Fruit fly (Drosophila melanogaster) whole organism, embryonic: ENCODE data around the gene CG10959.

Experiments used
- Antp ChIP-seq: fragments of 200-800 bp; sonication (Bioruptor generic); optimal IDR thresholded peaks from 3 replicates; lab custom pipeline; 2016; ENCODE audit warnings: missing biosample characterization, missing genetic modification characterization
- Atf-2 ChIP-seq: fragments of 200-800 bp; sonication (Bioruptor generic); optimal IDR thresholded peaks from 2 replicates; lab custom pipeline; 2016; ENCODE audit warnings: missing biosample characterization, missing genetic modification characterization
- CG10979 ChIP-seq: fragments of 200-800 bp; sonication (Bioruptor generic); optimal IDR thresholded peaks from 2 replicates; lab custom pipeline; 2018; ENCODE audit warnings: missing biosample characterization, mild to moderate bottlenecking, missing genetic modification characterization, moderate library complexity
- CG11247 ChIP-seq: fragments of 200-800 bp; sonication (Bioruptor generic); IDR thresholded peaks from 2 replicates; pipeline ENCODE4 v1.3.6; 2022; ENCODE audit warnings: missing biosample characterization, missing genetic modification characterization
- CG11456 ChIP-seq: fragments of 200-800 bp; sonication (Bioruptor generic); IDR thresholded peaks from 3 replicates; pipeline ENCODE4 v1.3.6; 2022; ENCODE audit warnings: missing biosample characterization, missing genetic modification characterization
- CG11696 ChIP-seq: fragments of 200-800 bp; sonication (Bioruptor generic); IDR thresholded peaks from 2 replicates; pipeline ENCODE4 v1.3.6; 2022; ENCODE audit warnings: missing biosample characterization, missing genetic modification characterization
- CG12299 ChIP-seq: fragments of 200-800 bp; sonication (Bioruptor generic); optimal IDR thresholded peaks from 2 replicates; lab custom pipeline; 2018; ENCODE audit warnings: missing biosample characterization, mild to moderate bottlenecking, missing genetic modification characterization
- CG14441 ChIP-seq: fragments of 200-800 bp; sonication (Bioruptor generic); IDR thresholded peaks from 2 replicates; pipeline ENCODE4 v1.3.6; 2022; ENCODE audit warnings: missing biosample characterization, missing genetic modification characterization
- CG17385 ChIP-seq: fragments of 200-800 bp; sonication (Bioruptor generic); optimal IDR thresholded peaks from 3 replicates; lab custom pipeline; 2018; ENCODE audit warnings: missing biosample characterization, mild to moderate bottlenecking, missing genetic modification characterization
- CG17829 ChIP-seq: fragments of 200-800 bp; optimal IDR thresholded peaks from 2 replicates; lab custom pipeline; 2019; ENCODE audit warnings: missing biosample characterization, mild to moderate bottlenecking, missing genetic modification characterization, moderate library complexity
- CG18011 ChIP-seq: fragments of 200-800 bp; sonication (Bioruptor generic); optimal IDR thresholded peaks from 2 replicates; lab custom pipeline; 2017; ENCODE audit warnings: missing biosample characterization, missing genetic modification characterization, mild to moderate bottlenecking, moderate library complexity, missing genotype
- CG2116 ChIP-seq: fragments of 200-800 bp; sonication (Bioruptor generic); optimal IDR thresholded peaks from 3 replicates; lab custom pipeline; 2018; ENCODE audit warnings: missing biosample characterization, mild to moderate bottlenecking, missing genetic modification characterization
- CG31224 ChIP-seq: fragments of 200-800 bp; sonication (Bioruptor generic); IDR thresholded peaks from 2 replicates; pipeline ENCODE4 v1.3.6; 2022; ENCODE audit warnings: missing biosample characterization, missing genetic modification characterization
- CG3847 ChIP-seq: fragments of 200-800 bp; sonication (Bioruptor generic); IDR thresholded peaks from 2 replicates; pipeline ENCODE4 v1.3.6; 2022; ENCODE audit warnings: missing biosample characterization, missing genetic modification characterization
- CG42726 ChIP-seq: fragments of 200-800 bp; sonication (Bioruptor generic); IDR thresholded peaks from 2 replicates; pipeline ENCODE4 v1.3.6; 2022; ENCODE audit warnings: missing biosample characterization, missing genetic modification characterization; ENCODE audit not compliant: partially characterized antibody
- CG6765 ChIP-seq: fragments of 200-800 bp; sonication (Bioruptor generic); optimal IDR thresholded peaks from 3 replicates; lab custom pipeline; 2017; ENCODE audit warnings: missing biosample characterization, mild to moderate bottlenecking, missing genetic modification characterization
- CG8290 ChIP-seq, 3 experiments: fragments of 200-800 bp; sonication (Bioruptor generic); optimal IDR thresholded peaks; 2 replicates each; lab custom pipeline; 2016 to 2019; ENCODE audit warnings: missing biosample characterization in 3 of 3, missing genetic modification characterization in 3 of 3, mild to moderate bottlenecking in 2 of 3, moderate library complexity in 1 of 3
- CG9215 ChIP-seq: fragments of 200-800 bp; sonication (Bioruptor generic); IDR thresholded peaks from 2 replicates; pipeline ENCODE4 v1.3.6; 2022; ENCODE audit warnings: missing biosample characterization, missing genetic modification characterization
- CG9932 ChIP-seq: fragments of 200-800 bp; sonication (Bioruptor generic); IDR thresholded peaks from 2 replicates; pipeline ENCODE4 v1.3.6; 2022; ENCODE audit warnings: missing biosample characterization, missing genetic modification characterization
- Dip3 ChIP-seq: fragments of 200-800 bp; sonication (Bioruptor generic); optimal IDR thresholded peaks from 3 replicates; lab custom pipeline; 2016; ENCODE audit warnings: missing biosample characterization, missing genetic modification characterization
- E2f2 ChIP-seq: fragments of 200-800 bp; sonication (Bioruptor generic); IDR thresholded peaks from 2 replicates; pipeline ENCODE4 v1.3.6; 2022; ENCODE audit warnings: missing biosample characterization, missing genetic modification characterization
- ERR ChIP-seq: fragments of 200-800 bp; sonication (Bioruptor generic); optimal IDR thresholded peaks from 2 replicates; lab custom pipeline; 2016; ENCODE audit warnings: missing biosample characterization, missing genetic modification characterization
- Elba2 ChIP-seq: fragments of 200-800 bp; sonication (Bioruptor generic); optimal IDR thresholded peaks from 3 replicates; lab custom pipeline; 2016; ENCODE audit warnings: missing biosample characterization, missing genetic modification characterization
- Jarid2 ChIP-seq: fragments of 200-800 bp; sonication (Bioruptor generic); optimal IDR thresholded peaks from 3 replicates; lab custom pipeline; 2017; ENCODE audit warnings: mild to moderate bottlenecking, missing biosample characterization, missing genetic modification reagents, missing genetic modification characterization
- MESR4 ChIP-seq: fragments of 200-800 bp; sonication (Bioruptor generic); optimal IDR thresholded peaks from 2 replicates; lab custom pipeline; 2018; ENCODE audit warnings: missing biosample characterization, mild to moderate bottlenecking, missing genetic modification characterization, moderate library complexity
- Meics ChIP-seq: fragments of 200-800 bp; sonication (Bioruptor generic); optimal IDR thresholded peaks from 2 replicates; lab custom pipeline; 2017; ENCODE audit warnings: missing biosample characterization, mild to moderate bottlenecking, missing genetic modification characterization
- Mrtf ChIP-seq: fragments of 200-800 bp; sonication (Bioruptor generic); IDR thresholded peaks from 3 replicates; pipeline ENCODE4 v1.3.6; 2022; ENCODE audit warnings: missing biosample characterization, missing genetic modification characterization
- NFAT ChIP-seq: fragments of 200-800 bp; sonication (Bioruptor generic); IDR thresholded peaks from 2 replicates; pipeline ENCODE4 v1.3.6; 2022; ENCODE audit warnings: missing biosample characterization, missing genetic modification characterization
- Nf-YC ChIP-seq: fragments of 200-800 bp; optimal IDR thresholded peaks from 3 replicates; lab custom pipeline; 2019; ENCODE audit warnings: missing biosample characterization, mild to moderate bottlenecking, missing genetic modification characterization, moderate library complexity
- PHDP ChIP-seq: fragments of 200-800 bp; sonication (Bioruptor generic); optimal IDR thresholded peaks from 3 replicates; lab custom pipeline; 2018; ENCODE audit warnings: missing biosample characterization, mild to moderate bottlenecking, missing genetic modification characterization, moderate library complexity
- Poxn ChIP-seq: fragments of 200-800 bp; sonication (Bioruptor generic); IDR thresholded peaks from 2 replicates; pipeline ENCODE4 v1.3.6; 2022; ENCODE audit warnings: missing biosample characterization, missing genetic modification characterization
- Sin3A ChIP-seq: fragments of >200 bp; optimal IDR thresholded peaks from 2 replicates; lab custom pipeline; 2018
- Sox102F ChIP-seq: fragments of 200-800 bp; sonication (Bioruptor generic); optimal IDR thresholded peaks from 2 replicates; lab custom pipeline; 2018; ENCODE audit warnings: missing biosample characterization, mild to moderate bottlenecking, missing genetic modification characterization, moderate library complexity
- Ssrp ChIP-seq: fragments of 200-800 bp; sonication (Bioruptor generic); optimal IDR thresholded peaks from 2 replicates; lab custom pipeline; 2018; ENCODE audit warnings: missing biosample characterization, mild to moderate bottlenecking, missing genetic modification characterization, moderate library complexity
- YL-1 ChIP-seq: fragments of 200-800 bp; sonication (Bioruptor generic); optimal IDR thresholded peaks from 3 replicates; lab custom pipeline; 2017; ENCODE audit warnings: missing biosample characterization, mild to moderate bottlenecking, missing genetic modification characterization
- bcd ChIP-seq: fragments of 200-800 bp; sonication (Bioruptor generic); optimal IDR thresholded peaks from 2 replicates; lab custom pipeline; 2017; ENCODE audit warnings: missing biosample characterization, mild to moderate bottlenecking, missing genetic modification characterization
- ci ChIP-seq: fragments of 200-800 bp; sonication (Bioruptor generic); IDR thresholded peaks from 3 replicates; pipeline ENCODE4 v1.3.6; 2022; ENCODE audit warnings: missing biosample characterization, missing genetic modification characterization
- gsb ChIP-seq: fragments of 200-800 bp; sonication (Bioruptor generic); IDR thresholded peaks from 2 replicates; pipeline ENCODE4 v1.3.6; 2022; ENCODE audit warnings: missing biosample characterization, missing genetic modification characterization
- ham ChIP-seq: fragments of 200-800 bp; sonication (Bioruptor generic); IDR thresholded peaks from 2 replicates; pipeline ENCODE4 v1.3.6; 2022; ENCODE audit warnings: missing biosample characterization, missing genetic modification characterization
- hth ChIP-seq: fragments of >200 bp; optimal IDR thresholded peaks from 2 replicates; lab custom pipeline; 2017; ENCODE audit warnings: inconsistent platforms
- jigr1 ChIP-seq: fragments of 200-800 bp; sonication (Bioruptor generic); IDR thresholded peaks from 3 replicates; pipeline ENCODE4 v1.3.6; 2022; ENCODE audit warnings: missing biosample characterization, missing genetic modification characterization
- jing ChIP-seq: fragments of 200-800 bp; sonication (Bioruptor generic); optimal IDR thresholded peaks from 2 replicates; lab custom pipeline; 2018; ENCODE audit warnings: missing biosample characterization, mild to moderate bottlenecking, missing genetic modification characterization
- jumu ChIP-seq: fragments of 200-800 bp; sonication (Bioruptor generic); optimal IDR thresholded peaks from 3 replicates; lab custom pipeline; 2016; ENCODE audit warnings: missing biosample characterization, missing genetic modification characterization
- lab ChIP-seq: fragments of 200-800 bp; sonication (Bioruptor generic); optimal IDR thresholded peaks from 3 replicates; lab custom pipeline; 2017; ENCODE audit warnings: missing biosample characterization, missing genetic modification characterization, mild to moderate bottlenecking, moderate library complexity, missing genetic modification reagents
- lilli ChIP-seq: fragments of 200-800 bp; sonication (Bioruptor generic); optimal IDR thresholded peaks from 3 replicates; lab custom pipeline; 2016; ENCODE audit warnings: missing biosample characterization, missing genetic modification characterization
- nmo ChIP-seq: fragments of 200-800 bp; sonication (Bioruptor generic); optimal IDR thresholded peaks from 2 replicates; lab custom pipeline; 2018; ENCODE audit warnings: missing biosample characterization, mild to moderate bottlenecking, missing genetic modification characterization, moderate library complexity
- psq ChIP-seq: fragments of 200-800 bp; sonication (Bioruptor generic); optimal IDR thresholded peaks from 2 replicates; lab custom pipeline; 2017; ENCODE audit warnings: missing biosample characterization, missing genetic modification characterization
- sc ChIP-seq, 3 experiments: fragments of >200 bp in 2 of 3; fragments of 200-800 bp in 1 of 3; sonication (Bioruptor generic) in 1 of 3; optimal IDR thresholded peaks; 2 replicates in 2 of 3; 3 replicates in 1 of 3; lab custom pipeline; 2017; ENCODE audit warnings: mild to moderate bottlenecking in 1 of 3, missing biosample characterization in 1 of 3, missing genetic modification characterization in 1 of 3, missing genetic modification reagents in 1 of 3
- sens ChIP-seq: fragments of 200-800 bp; sonication (Bioruptor generic); peaks from one replicate; lab custom pipeline; 2016; ENCODE audit warnings: missing biosample characterization, missing genetic modification characterization
- vfl ChIP-seq: fragments of 200-800 bp; sonication (Bioruptor generic); optimal IDR thresholded peaks from 2 replicates; lab custom pipeline; 2016; ENCODE audit warnings: missing biosample characterization, missing genetic modification characterization
- vvl ChIP-seq: fragments of 200-800 bp; sonication (Bioruptor generic); IDR thresholded peaks from 2 replicates; pipeline ENCODE4 v1.3.6; 2022; ENCODE audit warnings: missing biosample characterization, missing genetic modification characterization

Gene CG10959

DNA sequence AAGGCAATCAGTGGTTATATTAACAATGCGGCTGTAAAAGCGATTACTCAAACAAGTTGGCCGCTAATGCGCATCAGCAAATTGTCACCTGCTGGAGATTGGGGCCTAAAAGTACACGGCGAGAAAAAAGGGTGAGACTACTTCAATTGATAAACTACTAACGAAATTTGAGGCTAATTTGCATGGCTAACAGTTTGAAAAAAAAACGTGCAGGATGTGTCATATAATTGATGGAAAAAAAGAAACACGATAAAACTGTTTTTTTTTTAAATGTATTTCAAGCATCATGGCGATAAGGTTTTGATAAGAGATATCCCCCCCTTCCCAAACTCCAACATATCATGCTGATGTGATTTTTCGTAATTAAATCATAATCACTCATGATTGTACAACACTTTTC lies 35.9 kb upstream of the CG10959 start (continued):
- TF ChIP-seq CG31224 (no peak), CG3847 (peak; percentile 45; the same call in 1 of the 2 replicates), NFAT (GFP tag; lab: Robert Waterston, UW) (0 out of 2 replicates have a peak, but pooled peaks have one; percentile 3), Ssrp (tag; lab: Kevin White, UChicago) (no peak), YL-1 (GFP tag; lab: Kevin White, UChicago) (no peak), hth (lab: Kevin White, UChicago) (no peak), Elba2 (no peak), CG6765 (GFP tag; lab: Kevin White, UChicago) (peak; percentile 21), CG9215 (GFP tag; lab: Robert Waterston, UW) (0 out of 2 replicates have a peak, but pooled peaks have one; percentile 15), CG2116 (GFP tag; lab: Kevin White, UChicago) (no peak), psq (no peak), vvl (peak; percentile 60; the same call in 1 of the 2 replicates), Dip3 (peak; percentile 2), nmo (GFP tag; lab: Kevin White, UChicago) (peak; percentile 4), ci (GFP tag; lab: Robert Waterston, UW) (no peak), E2f2 (no peak), Poxn (GFP tag; lab: Robert Waterston, UW) (0 out of 2 replicates have a peak, but pooled peaks have one; percentile 11), Jarid2 (GFP tag; lab: Kevin White, UChicago) (no peak), vfl (GFP tag; lab: Kevin White, UChicago) (no peak), Antp (peak; percentile 5), jigr1 (GFP tag; lab: Robert Waterston, UW) (0 out of 3 replicates have a peak, but pooled peaks have one; percentile 16), ERR (no peak), sc (optimal IDR thresholded peaks at IDR 0.05; lab: Kevin White, UChicago) (no peak), sc (GFP tag; optimal IDR thresholded peaks at IDR 0.05; lab: Kevin White, UChicago) (no peak), MESR4 (GFP tag; lab: Kevin White, UChicago) (no peak), Mrtf (GFP tag; lab: Robert Waterston, UW) (no peak), Atf-2 (GFP tag; lab: Kevin White, UChicago) (no peak), lab (GFP tag; lab: Kevin White, UChicago) (peak; percentile 69), CG8290 (GFP tag; optimal IDR thresholded peaks at IDR 0.05; lab: Kevin White, UChicago) (no peak), CG8290 (tag; optimal IDR thresholded peaks at IDR 0.05; lab: Kevin White, UChicago) (peak in 1 of 2 experiments; percentile 5), lilli (peak; percentile 51), CG11247 (no peak), Sin3A (lab: Kevin White, UChicago) (no peak), ham (GFP tag; lab: Robert Waterston, UW) (0 out of 2 replicates have a peak, but pooled peaks have one; percentile 14), CG18011 (GFP tag; lab: Kevin White, UChicago) (no peak), Meics (peak; percentile 67), Sox102F (GFP tag; lab: Kevin White, UChicago) (peak; percentile 1), gsb (GFP tag; lab: Robert Waterston, UW) (0 out of 2 replicates have a peak, but pooled peaks have one; percentile 39), sens (GFP tag; lab: Kevin White, UChicago) (peak; percentile 47), CG11456 (0 out of 3 replicates have a peak, but pooled peaks have one; percentile 51), CG10979 (tag; lab: Kevin White, UChicago) (no peak), jing (GFP tag; lab: Kevin White, UChicago) (no peak), CG42726 (no peak), CG11696 (GFP tag; lab: Robert Waterston, UW) (no peak), CG14441 (GFP tag; lab: Robert Waterston, UW) (peak; percentile 41), CG9932 (GFP tag; lab: Robert Waterston, UW) (peak; percentile 52), CG17385 (GFP tag; lab: Kevin White, UChicago) (no peak), jumu (GFP tag; lab: Kevin White, UChicago) (peak; percentile 7), CG17829 (tag; lab: Kevin White, UChicago) (no peak), bcd (GFP tag; lab: Kevin White, UChicago) (no peak), Nf-YC (no peak), CG12299 (no peak), PHDP (tag; lab: Kevin White, UChicago) (peak; percentile 29)
